Worm (Caenorhabditis elegans): Measurements from ENCODE around the gene pqn-89.

The pqn-89 gene

DNA sequence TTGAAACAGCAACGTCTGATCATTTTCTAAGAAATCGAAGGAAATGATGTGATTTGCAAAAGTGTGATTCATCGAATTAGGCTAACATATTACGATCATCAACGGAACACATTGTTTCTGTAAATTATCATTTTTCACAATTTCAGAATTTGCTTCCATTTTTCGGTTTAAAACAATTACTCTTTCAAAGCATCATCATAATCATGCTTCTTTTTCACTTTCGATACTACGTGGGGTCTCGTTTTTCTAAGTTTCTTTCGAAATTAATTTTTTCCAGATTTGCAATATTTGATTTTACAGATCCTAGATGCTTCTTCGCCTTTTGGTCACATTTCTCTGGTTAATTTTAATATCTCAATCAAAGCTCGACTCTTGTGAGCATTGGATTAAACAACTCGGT, 26.3 kb upstream of the pqn-89 start, which contains the start of gene tyr-6:
TSS of gene tyr-6 (plus strand) at position 301 of the 400 bp plus-strand sequence.
- TF ChIP-seq ceh-13 (GFP tag; optimal IDR thresholded peaks at IDR 0.05) (no peak), tbx-37 (GFP tag; conservative IDR thresholded peaks at IDR 0.05) (no peak)

DNA sequence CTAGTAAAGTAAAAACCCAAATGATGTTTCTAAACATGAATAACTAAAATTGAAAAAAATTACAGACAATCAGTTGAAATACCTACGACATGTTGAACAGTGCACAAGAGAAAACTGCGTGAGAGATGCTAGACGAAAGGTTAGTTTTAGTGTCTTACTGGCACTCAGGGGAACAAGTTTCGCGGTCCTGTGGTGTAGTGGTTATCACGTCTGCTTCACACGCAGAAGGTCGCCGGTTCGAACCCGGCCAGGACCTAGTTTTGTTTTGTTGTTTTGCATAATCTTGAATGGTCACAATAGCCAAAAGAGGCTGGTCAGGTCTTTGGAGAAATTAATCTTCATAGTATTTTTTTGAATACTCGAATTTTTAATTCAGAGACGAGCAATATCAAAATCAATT, 25.5 kb upstream of the pqn-89 start:
- no peak for TF ChIP-seq hmbx-1 (tag; optimal IDR thresholded peaks at IDR 0.05)
- peak; percentile 28; the same call in 1 of the 2 replicates for TF ChIP-seq tbx-37 (GFP tag; conservative IDR thresholded peaks at IDR 0.05)
- no peak for TF ChIP-seq ceh-13 (GFP tag; optimal IDR thresholded peaks at IDR 0.05)
- no peak for TF ChIP-seq tbx-11 (GFP tag; IDR thresholded peaks at IDR 0.05)
- TF ChIP-seq ama-1 (optimal IDR thresholded peaks at IDR 0.05), result no peak
- no peak for TF ChIP-seq hmg-4 (GFP tag; optimal IDR thresholded peaks at IDR 0.05)
- 0 out of 2 replicates have a peak, but pooled peaks have one; percentile 34 for TF ChIP-seq scrt-1 (GFP tag; IDR thresholded peaks at IDR 0.05)
- TF ChIP-seq flt-1 (GFP tag; IDR thresholded peaks at IDR 0.05), result no peak
- peak; percentile 72 for TF ChIP-seq pes-1 (GFP tag; IDR thresholded peaks at IDR 0.05)
- TF ChIP-seq ceh-36 (tag; optimal IDR thresholded peaks at IDR 0.05), result no peak

DNA sequence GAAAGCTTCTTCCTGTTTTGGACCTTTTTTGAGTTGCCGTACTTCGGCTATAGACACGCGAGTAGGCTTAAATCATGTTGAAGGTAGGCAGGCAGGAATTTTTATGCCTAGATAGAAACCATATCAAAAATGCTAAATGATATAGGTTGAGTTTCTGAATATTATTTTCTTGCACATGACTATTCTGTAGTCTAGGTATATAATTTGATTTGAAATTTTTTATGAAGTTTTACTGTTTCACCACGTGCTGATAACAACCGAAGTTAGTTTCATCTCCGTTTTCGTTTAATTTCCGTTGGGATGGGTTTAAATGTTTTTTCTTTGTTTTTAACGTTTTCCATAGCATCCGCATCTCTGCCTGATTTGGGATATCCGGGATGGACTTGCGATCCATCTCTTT, 19.5 kb upstream of the pqn-89 start, which contains the start of gene Y73B6BL.37:
TSS of gene Y73B6BL.37 (plus strand) at position 301 of the 400 bp plus-strand sequence.
- no peak for TF ChIP-seq B0310.2 (tag; optimal IDR thresholded peaks at IDR 0.05)
- TF ChIP-seq aly-1 (tag; optimal IDR thresholded peaks at IDR 0.05), result no peak
- no peak for TF ChIP-seq F13C5.2 (tag; optimal IDR thresholded peaks at IDR 0.05)
- no peak for TF ChIP-seq hmg-4 (GFP tag; optimal IDR thresholded peaks at IDR 0.05)
- TF ChIP-seq tbx-11 (GFP tag; IDR thresholded peaks at IDR 0.05), result no peak
- no peak for TF ChIP-seq pes-1 (GFP tag; IDR thresholded peaks at IDR 0.05)
- no peak for TF ChIP-seq tbx-37 (GFP tag; conservative IDR thresholded peaks at IDR 0.05)
- TF ChIP-seq tra-4 (tag; optimal IDR thresholded peaks at IDR 0.05), result no peak
- TF ChIP-seq ceh-13 (GFP tag; optimal IDR thresholded peaks at IDR 0.05), result no peak
- no peak for TF ChIP-seq sea-1 (GFP tag; conservative IDR thresholded peaks at IDR 0.05)
- TF ChIP-seq ets-7 (tag; optimal IDR thresholded peaks at IDR 0.05), result no peak
- no peak for TF ChIP-seq ama-1 (optimal IDR thresholded peaks at IDR 0.05)
- TF ChIP-seq hnd-1 (tag; optimal IDR thresholded peaks at IDR 0.05), result no peak
- no peak for TF ChIP-seq scrt-1 (GFP tag; IDR thresholded peaks at IDR 0.05)
- no peak for TF ChIP-seq flt-1 (GFP tag; IDR thresholded peaks at IDR 0.05)
- TF ChIP-seq ceh-36 (tag; optimal IDR thresholded peaks at IDR 0.05), result no peak
- no peak for TF ChIP-seq hmbx-1 (tag; optimal IDR thresholded peaks at IDR 0.05)

DNA sequence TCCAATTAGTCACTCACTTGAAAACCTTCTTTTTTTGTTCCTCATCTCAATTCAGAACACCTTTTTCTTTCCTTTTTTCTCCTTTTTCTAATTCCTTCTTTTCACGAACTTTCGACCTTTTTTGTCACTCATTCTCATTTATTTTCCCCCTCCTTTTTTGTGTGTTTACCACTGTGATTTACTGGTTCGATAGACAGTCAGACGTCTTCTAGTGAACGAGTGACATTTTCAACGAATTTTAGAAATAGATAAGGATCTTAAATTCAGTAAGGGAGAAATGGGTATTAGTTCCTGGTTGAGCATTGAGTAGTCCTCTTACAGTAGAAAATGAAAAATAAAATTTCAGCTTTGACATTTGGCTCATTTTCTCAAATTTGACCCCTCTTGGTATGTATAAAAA, 14.6 kb upstream of the pqn-89 start:
- no peak for TF ChIP-seq flt-1 (GFP tag; IDR thresholded peaks at IDR 0.05)

DNA sequence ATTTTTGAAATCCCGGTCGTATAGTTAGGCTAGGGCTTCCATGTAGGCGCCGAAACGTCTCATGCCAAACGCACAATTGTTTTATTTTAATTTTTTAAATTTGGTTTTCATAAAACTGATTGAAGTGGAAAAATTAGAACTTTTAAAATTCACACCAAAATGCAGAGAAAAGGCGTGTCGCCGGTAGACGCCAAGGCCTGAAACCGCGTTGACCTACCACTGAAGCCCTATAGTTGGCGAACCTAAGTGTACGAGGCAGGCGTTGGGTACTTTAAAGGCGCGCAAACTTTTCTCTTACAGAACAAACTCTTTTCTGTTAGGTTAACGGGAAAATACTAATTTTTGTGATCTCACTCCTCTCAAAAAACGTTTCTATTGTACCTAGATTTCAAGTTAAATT, 13.2 kb upstream of the pqn-89 start, which contains the start of gene Y73B6BL.44:
TSS of gene Y73B6BL.44 (plus strand) at position 301 of the 400 bp plus-strand sequence.
- TF ChIP-seq tra-4 (tag; optimal IDR thresholded peaks at IDR 0.05), result no peak
- no peak for TF ChIP-seq flt-1 (GFP tag; IDR thresholded peaks at IDR 0.05)
- no peak for TF ChIP-seq ceh-36 (tag; optimal IDR thresholded peaks at IDR 0.05)
- no peak for TF ChIP-seq F13C5.2 (tag; optimal IDR thresholded peaks at IDR 0.05)
- TF ChIP-seq ama-1 (optimal IDR thresholded peaks at IDR 0.05), result no peak
- TF ChIP-seq sea-1 (GFP tag; conservative IDR thresholded peaks at IDR 0.05), result no peak
- TF ChIP-seq hnd-1 (tag; optimal IDR thresholded peaks at IDR 0.05), result no peak
- TF ChIP-seq tbx-11 (GFP tag; IDR thresholded peaks at IDR 0.05), result no peak
- no peak for TF ChIP-seq pes-1 (GFP tag; IDR thresholded peaks at IDR 0.05)
- TF ChIP-seq aly-1 (tag; optimal IDR thresholded peaks at IDR 0.05), result no peak
- TF ChIP-seq scrt-1 (GFP tag; IDR thresholded peaks at IDR 0.05), result no peak
- TF ChIP-seq ceh-13 (GFP tag; optimal IDR thresholded peaks at IDR 0.05), result no peak
- no peak for TF ChIP-seq hmbx-1 (tag; optimal IDR thresholded peaks at IDR 0.05)
- TF ChIP-seq hmg-4 (GFP tag; optimal IDR thresholded peaks at IDR 0.05), result no peak
- no peak for TF ChIP-seq ets-7 (tag; optimal IDR thresholded peaks at IDR 0.05)

DNA sequence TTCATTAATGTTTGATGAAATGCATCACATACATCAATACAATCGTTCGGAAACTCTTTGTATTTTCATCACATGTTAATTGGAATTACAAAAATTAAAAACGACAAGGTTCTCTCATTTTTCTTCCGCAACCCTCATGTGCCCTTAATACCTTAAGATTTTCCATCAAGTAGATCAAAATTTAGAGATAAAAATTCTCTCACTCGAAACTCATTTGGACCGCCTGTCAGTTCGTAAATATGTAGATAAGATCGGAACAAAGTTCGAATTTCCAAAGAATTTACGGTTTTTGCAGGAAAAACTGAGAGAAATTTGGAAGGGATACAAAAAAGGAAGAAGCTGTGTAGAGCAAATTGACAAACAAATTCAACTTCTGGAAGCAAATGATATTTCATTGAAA, 10.4 kb upstream of the pqn-89 start:
- TF ChIP-seq ama-1 (optimal IDR thresholded peaks at IDR 0.05), result no peak
- TF ChIP-seq B0310.2 (tag; optimal IDR thresholded peaks at IDR 0.05), result no peak
- no peak for TF ChIP-seq flt-1 (GFP tag; IDR thresholded peaks at IDR 0.05)
- TF ChIP-seq tra-4 (tag; optimal IDR thresholded peaks at IDR 0.05), result no peak
- TF ChIP-seq scrt-1 (GFP tag; IDR thresholded peaks at IDR 0.05), result no peak
- TF ChIP-seq aly-1 (tag; optimal IDR thresholded peaks at IDR 0.05), result no peak
- TF ChIP-seq ceh-13 (GFP tag; optimal IDR thresholded peaks at IDR 0.05), result no peak
- TF ChIP-seq sea-1 (GFP tag; conservative IDR thresholded peaks at IDR 0.05), result no peak
- TF ChIP-seq hnd-1 (tag; optimal IDR thresholded peaks at IDR 0.05), result no peak
- TF ChIP-seq tbx-11 (GFP tag; IDR thresholded peaks at IDR 0.05), result no peak
- no peak for TF ChIP-seq F13C5.2 (tag; optimal IDR thresholded peaks at IDR 0.05)

DNA sequence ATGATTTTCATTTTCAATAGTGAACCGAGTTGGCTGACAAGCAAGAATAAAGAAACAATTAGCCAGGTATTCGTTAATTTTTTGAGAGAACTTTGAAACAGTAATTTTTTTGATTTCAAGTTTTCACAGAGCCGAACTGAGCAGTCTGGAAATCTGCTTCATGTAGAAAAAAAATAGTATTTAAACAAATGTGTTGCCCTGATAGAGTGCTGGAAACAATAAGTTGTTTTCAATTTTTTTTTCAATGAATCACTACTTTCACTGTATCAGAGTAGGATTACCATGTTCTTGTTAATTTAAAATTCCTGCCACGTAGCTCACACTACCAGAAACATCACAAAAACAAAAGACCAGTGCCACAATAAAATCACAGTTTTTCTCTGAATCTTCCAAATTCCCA, 6.1 kb upstream of the pqn-89 start:
- TF ChIP-seq ama-1 (optimal IDR thresholded peaks at IDR 0.05) (no peak), hnd-1 (tag; optimal IDR thresholded peaks at IDR 0.05) (no peak), sea-1 (GFP tag; conservative IDR thresholded peaks at IDR 0.05) (no peak), ceh-13 (GFP tag; optimal IDR thresholded peaks at IDR 0.05) (no peak), B0310.2 (tag; optimal IDR thresholded peaks at IDR 0.05) (no peak), ets-7 (tag; optimal IDR thresholded peaks at IDR 0.05) (no peak), hmbx-1 (tag; optimal IDR thresholded peaks at IDR 0.05) (no peak), pes-1 (GFP tag; IDR thresholded peaks at IDR 0.05) (no peak), F13C5.2 (tag; optimal IDR thresholded peaks at IDR 0.05) (no peak), tbx-37 (GFP tag; conservative IDR thresholded peaks at IDR 0.05) (no peak), ceh-36 (tag; optimal IDR thresholded peaks at IDR 0.05) (no peak), tra-4 (tag; optimal IDR thresholded peaks at IDR 0.05) (no peak), flt-1 (GFP tag; IDR thresholded peaks at IDR 0.05) (no peak), hmg-4 (GFP tag; optimal IDR thresholded peaks at IDR 0.05) (no peak)

DNA sequence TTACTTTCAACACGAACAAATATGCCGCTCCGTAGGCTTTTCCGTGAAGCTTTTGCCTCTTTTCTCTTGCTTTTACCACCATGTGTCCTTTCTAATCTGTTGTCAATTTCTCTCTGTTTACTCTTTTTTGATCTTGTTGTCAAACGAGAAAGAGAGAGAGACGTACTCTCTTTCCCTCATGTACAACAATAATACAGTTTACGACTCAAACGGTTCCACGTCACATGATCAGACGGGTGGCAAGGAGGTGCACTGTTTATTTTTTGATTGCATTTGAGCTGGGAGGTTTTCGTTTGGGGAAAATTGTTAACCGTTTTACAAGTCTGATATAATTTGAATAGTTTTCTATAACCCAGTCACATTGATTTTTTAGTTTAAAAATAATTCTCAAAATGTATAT, 5.7 kb upstream of the pqn-89 start:
- TF ChIP-seq flt-1 (GFP tag; IDR thresholded peaks at IDR 0.05) (no peak), ceh-36 (tag; optimal IDR thresholded peaks at IDR 0.05) (no peak), tbx-37 (GFP tag; conservative IDR thresholded peaks at IDR 0.05) (no peak), aly-1 (tag; optimal IDR thresholded peaks at IDR 0.05) (no peak)
